Worm (Caenorhabditis elegans): ENCODE results near the gene clec-124.

- TF ChIP-seq ama-1 (optimal IDR thresholded peaks at IDR 0.05) (no peak), ets-4 (tag; optimal IDR thresholded peaks at IDR 0.05) (no peak), ref-2 (tag; optimal IDR thresholded peaks at IDR 0.05) (no peak), F13H6.1 (tag; optimal IDR thresholded peaks at IDR 0.05) (no peak), unc-42 (tag; optimal IDR thresholded peaks at IDR 0.05) (no peak), fkh-10 (GFP tag; optimal IDR thresholded peaks at IDR 0.05) (no peak), sox-4 (tag; optimal IDR thresholded peaks at IDR 0.05) (no peak), ceh-30 (tag; optimal IDR thresholded peaks at IDR 0.05) (no peak), dmd-4 (tag; optimal IDR thresholded peaks at IDR 0.05; ENCODE audit: borderline replicate concordance) (no peak), che-1 (tag; optimal IDR thresholded peaks at IDR 0.05) (no peak), dve-1 (tag; optimal IDR thresholded peaks at IDR 0.05) (no peak), eyg-1 (tag; optimal IDR thresholded peaks at IDR 0.05) (no peak), nfya-1 (tag; optimal IDR thresholded peaks at IDR 0.05) (no peak)
Observed at ce11 chrII:3284558-3284957, 35.1 kb downstream of the clec-124 start, which contains the start of gene scl-15.
